Worm (Caenorhabditis elegans) whole organism, early embryonic: Measurements from ENCODE around the gene egl-45.

Source experiments
- B0310.2 ChIP-seq: sonication (generic microtip); optimal IDR thresholded peaks from 2 replicates; lab custom pipeline; 2016; ENCODE audit warnings: mild to moderate bottlenecking, missing genetic modification characterization, missing compliant biosample characterization
- F13C5.2 ChIP-seq: sonication (generic microtip); optimal IDR thresholded peaks from 2 replicates; lab custom pipeline; 2017; ENCODE audit warnings: mild to moderate bottlenecking, missing genetic modification characterization, inconsistent platforms, missing compliant biosample characterization
- aly-1 ChIP-seq: sonication (generic microtip); optimal IDR thresholded peaks from 2 replicates; lab custom pipeline; 2016; ENCODE audit warnings: missing genetic modification characterization, missing compliant biosample characterization
- ama-1 ChIP-seq: fragments of 150-350 bp; optimal IDR thresholded peaks from 2 replicates; lab custom pipeline; 2014
- ceh-13 ChIP-seq: fragments of 200-800 bp; sonication (Bioruptor generic); optimal IDR thresholded peaks from 2 replicates; lab custom pipeline; 2018; ENCODE audit warnings: mild to moderate bottlenecking, missing genetic modification characterization, missing compliant biosample characterization
- ceh-36 ChIP-seq: sonication (generic microtip); optimal IDR thresholded peaks from 2 replicates; lab custom pipeline; 2016; ENCODE audit warnings: missing genetic modification characterization, inconsistent platforms, missing compliant biosample characterization
- ets-7 ChIP-seq: sonication (generic microtip); optimal IDR thresholded peaks from 2 replicates; lab custom pipeline; 2016; ENCODE audit warnings: missing genotype, missing genetic modification characterization, missing compliant biosample characterization
- flt-1 ChIP-seq: fragments of 200-800 bp; sonication (Bioruptor generic); IDR thresholded peaks from 2 replicates; pipeline ENCODE4 v1.3.6; 2022; ENCODE audit warnings: missing genetic modification characterization, missing compliant biosample characterization
- hmbx-1 ChIP-seq: sonication (generic microtip); optimal IDR thresholded peaks from 2 replicates; lab custom pipeline; 2016; ENCODE audit warnings: mild to moderate bottlenecking, missing genetic modification characterization, missing compliant biosample characterization
- hmg-4 ChIP-seq: fragments of 200-800 bp; sonication (Bioruptor generic); optimal IDR thresholded peaks from 2 replicates; lab custom pipeline; 2018; ENCODE audit warnings: mild to moderate bottlenecking, missing genetic modification characterization, missing compliant biosample characterization
- hnd-1 ChIP-seq: sonication (generic microtip); optimal IDR thresholded peaks from 2 replicates; lab custom pipeline; 2016; ENCODE audit warnings: missing genetic modification characterization, missing compliant biosample characterization
- pes-1 ChIP-seq: fragments of 200-800 bp; sonication (Bioruptor generic); IDR thresholded peaks from 2 replicates; pipeline ENCODE4 v1.3.6; 2022; ENCODE audit warnings: missing genetic modification reagents, missing genetic modification characterization, missing compliant biosample characterization
- scrt-1 ChIP-seq: fragments of 200-800 bp; sonication (Bioruptor generic); IDR thresholded peaks from 2 replicates; pipeline ENCODE4 v1.3.6; 2022; ENCODE audit warnings: missing genetic modification characterization, missing compliant biosample characterization
- sea-1 ChIP-seq: fragments of 200-800 bp; sonication (Bioruptor generic); conservative IDR thresholded peaks from 2 replicates; pipeline ENCODE4 v1.3.6; 2022; ENCODE audit warnings: missing genetic modification characterization, missing compliant biosample characterization
- tbx-11 ChIP-seq: fragments of 200-800 bp; sonication (Bioruptor generic); IDR thresholded peaks from 2 replicates; pipeline ENCODE4 v1.3.6; 2022; ENCODE audit warnings: missing genetic modification characterization, missing compliant biosample characterization
- tbx-37 ChIP-seq: fragments of 200-800 bp; sonication (Bioruptor generic); conservative IDR thresholded peaks from 2 replicates; pipeline ENCODE4 v1.3.6; 2022; ENCODE audit warnings: missing genetic modification reagents, missing genetic modification characterization, missing compliant biosample characterization
- tra-4 ChIP-seq: sonication (generic microtip); optimal IDR thresholded peaks from 2 replicates; lab custom pipeline; 2017; ENCODE audit warnings: missing genetic modification characterization, missing compliant biosample characterization

egl-45 gene

ce11 chrIII:7828576-7829461 lies at the start of gene egl-45, which contains the start of gene kcmf-1:
Gene egl-45 (minus strand): TSS chrIII:7828626.
Gene kcmf-1 (plus strand): TSS chrIII:7829411.
- TF ChIP-seq sea-1 (GFP tag; lab: Robert Waterston, UW) (no peak), tbx-11 (no peak), flt-1 (GFP tag; lab: Robert Waterston, UW) (no peak), scrt-1 (GFP tag; lab: Robert Waterston, UW) (no peak), B0310.2 (tag; lab: Kevin White, UChicago) (no peak), ceh-36 (no peak), tbx-37 (no peak), aly-1 (tag; lab: Kevin White, UChicago) (no peak)

DNA sequence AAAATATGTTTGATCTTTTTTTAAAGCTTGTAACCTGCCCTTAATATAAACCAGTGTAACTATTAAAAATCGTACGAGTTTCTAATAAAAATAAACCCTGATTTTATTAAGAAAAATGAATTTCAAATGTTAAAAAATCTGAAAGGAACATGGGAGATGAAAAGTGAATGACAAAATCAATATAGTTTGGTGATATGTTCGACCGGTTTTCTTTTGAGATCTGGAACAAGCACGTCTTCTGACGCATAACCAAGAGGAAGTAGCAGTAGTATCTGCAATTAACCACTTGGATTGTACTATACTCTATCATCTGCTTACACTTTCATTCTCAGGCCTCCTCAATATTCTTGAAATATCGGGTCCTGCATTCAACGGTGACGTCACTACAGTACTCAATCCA lies 48.7 kb upstream of the egl-45 start:
- no peak for TF ChIP-seq sea-1 (GFP tag; lab: Robert Waterston, UW)
- TF ChIP-seq ceh-13 = no peak
- no peak for TF ChIP-seq ceh-36
- no peak for TF ChIP-seq B0310.2 (tag; lab: Kevin White, UChicago)
- no peak for TF ChIP-seq flt-1 (GFP tag; lab: Robert Waterston, UW)
- no peak for TF ChIP-seq ama-1 (lab: Kevin White, UChicago)
- TF ChIP-seq tra-4 = no peak
- TF ChIP-seq hnd-1 (tag; lab: Kevin White, UChicago) = no peak
- TF ChIP-seq F13C5.2 (tag; lab: Kevin White, UChicago) = no peak

DNA sequence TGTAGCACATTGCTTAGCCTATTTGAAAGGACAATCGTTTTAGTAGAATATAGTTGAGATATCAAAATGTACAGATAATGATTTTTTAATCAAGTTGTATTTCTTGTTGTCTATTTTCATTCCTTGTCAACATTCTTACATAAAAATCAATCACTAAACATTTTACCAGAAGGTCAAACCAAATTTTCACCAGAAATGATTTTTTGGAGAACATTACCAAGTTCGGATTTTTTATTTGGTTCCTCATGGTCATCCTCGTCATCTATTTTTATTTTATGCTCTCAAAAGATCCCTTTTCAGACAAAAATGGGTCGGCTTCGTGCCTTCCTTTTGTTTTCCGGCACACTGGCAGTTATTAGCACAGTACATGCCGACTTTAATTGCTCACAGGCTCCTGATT lies 45.1 kb upstream of the egl-45 start, which contains the start of gene tyr-1:
Gene tyr-1, plus strand, starts transcription at position 301 of the 400 bp plus-strand sequence.
- no peak for TF ChIP-seq aly-1 (tag; lab: Kevin White, UChicago)
- TF ChIP-seq sea-1 (GFP tag; lab: Robert Waterston, UW) = no peak
- TF ChIP-seq ets-7 = no peak
- no peak for TF ChIP-seq flt-1 (GFP tag; lab: Robert Waterston, UW)
- TF ChIP-seq tra-4 = no peak
- no peak for TF ChIP-seq hmbx-1 (tag; lab: Kevin White, UChicago)
- no peak for TF ChIP-seq B0310.2 (tag; lab: Kevin White, UChicago)
- TF ChIP-seq ama-1 (lab: Kevin White, UChicago) = no peak
- no peak for TF ChIP-seq tbx-11
- TF ChIP-seq F13C5.2 (tag; lab: Kevin White, UChicago) = no peak
- no peak for TF ChIP-seq ceh-36

DNA sequence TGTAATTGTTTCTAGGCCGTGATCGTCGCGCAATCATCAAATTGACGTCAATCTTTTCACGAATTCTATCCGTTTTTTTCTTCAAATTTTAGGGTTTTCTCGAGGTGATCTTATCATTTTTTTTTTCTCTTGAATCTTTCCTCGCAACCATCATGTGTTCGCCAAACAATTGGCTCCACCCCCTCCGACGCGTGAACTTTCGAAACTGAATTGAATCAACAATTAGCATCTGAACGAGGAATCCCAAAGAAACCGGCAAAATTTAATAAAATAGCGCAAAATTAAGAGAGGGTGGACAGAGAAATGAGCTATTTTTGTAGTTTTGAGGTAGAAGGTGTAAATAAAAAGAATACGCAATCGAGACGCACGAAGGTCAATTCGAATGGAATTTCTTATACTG lies 44.4 kb upstream of the egl-45 start:
- no peak for TF ChIP-seq ceh-13
- TF ChIP-seq ets-7 = no peak
- no peak for TF ChIP-seq hmg-4 (GFP tag; lab: Kevin White, UChicago)
- no peak for TF ChIP-seq tra-4
- no peak for TF ChIP-seq hmbx-1 (tag; lab: Kevin White, UChicago)
- TF ChIP-seq tbx-11 = no peak
- no peak for TF ChIP-seq F13C5.2 (tag; lab: Kevin White, UChicago)
- TF ChIP-seq aly-1 (tag; lab: Kevin White, UChicago) = no peak
- TF ChIP-seq ama-1 (lab: Kevin White, UChicago) = no peak
- no peak for TF ChIP-seq flt-1 (GFP tag; lab: Robert Waterston, UW)
- no peak for TF ChIP-seq tbx-37
- TF ChIP-seq scrt-1 (GFP tag; lab: Robert Waterston, UW) = no peak
- no peak for TF ChIP-seq sea-1 (GFP tag; lab: Robert Waterston, UW)
- no peak for TF ChIP-seq pes-1 (GFP tag; lab: Robert Waterston, UW)
- TF ChIP-seq hnd-1 (tag; lab: Kevin White, UChicago) = no peak
- TF ChIP-seq ceh-36 = no peak
- no peak for TF ChIP-seq B0310.2 (tag; lab: Kevin White, UChicago)

DNA sequence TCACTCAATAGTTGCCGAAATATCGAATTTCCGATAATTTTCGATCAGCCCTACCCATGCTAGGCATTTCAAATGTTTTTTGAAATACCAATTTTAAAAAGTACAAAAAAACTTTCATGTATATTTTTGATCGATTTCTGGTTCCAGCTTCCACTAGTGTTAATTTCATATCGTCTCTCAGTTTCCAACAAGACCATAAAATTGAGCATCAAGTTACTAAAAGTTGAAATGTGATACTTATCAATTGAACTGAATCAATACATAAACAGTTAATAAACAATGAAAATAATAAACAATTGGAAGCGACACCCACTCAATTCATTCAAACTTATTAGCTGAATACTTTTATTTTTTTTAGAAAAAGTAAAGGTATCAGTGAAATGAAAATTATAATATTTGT lies 37.8 kb upstream of the egl-45 start, which contains the start of gene cup-4:
Gene cup-4, plus strand, starts transcription at position 301 of the 400 bp plus-strand sequence.
- TF ChIP-seq sea-1 (GFP tag; lab: Robert Waterston, UW) (no peak), ets-7 (no peak), hnd-1 (tag; lab: Kevin White, UChicago) (no peak), pes-1 (GFP tag; lab: Robert Waterston, UW) (no peak), ama-1 (lab: Kevin White, UChicago) (no peak), aly-1 (tag; lab: Kevin White, UChicago) (no peak), scrt-1 (GFP tag; lab: Robert Waterston, UW) (no peak), B0310.2 (tag; lab: Kevin White, UChicago) (no peak)

DNA sequence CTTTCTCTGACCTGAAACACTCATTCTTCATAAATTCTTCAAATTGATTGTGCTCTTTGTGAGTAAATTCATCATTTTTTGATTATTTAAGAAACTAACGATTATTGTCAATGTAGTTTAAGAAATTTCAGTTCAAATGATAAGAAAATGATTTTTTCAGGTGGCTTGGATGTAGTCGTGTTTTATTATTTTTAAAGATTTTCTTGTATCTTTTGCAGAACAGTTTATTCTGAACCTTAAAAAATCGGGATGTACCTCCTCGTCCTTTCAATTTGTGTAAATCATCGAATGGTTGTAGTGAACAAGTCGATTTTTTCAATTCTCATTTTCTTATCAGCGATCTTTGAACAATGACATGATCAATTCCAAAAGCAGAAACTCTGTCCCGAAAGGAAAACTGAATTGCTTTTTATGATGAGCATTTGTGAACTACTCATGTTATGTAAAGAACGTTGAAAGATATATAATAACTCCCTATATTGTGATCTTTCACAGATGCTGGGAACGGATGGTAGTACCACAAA lies 36.9 kb upstream of the egl-45 start, which contains the start of gene slc-17.3:
Gene slc-17.3, minus strand, starts transcription at position 51 of the 524 bp plus-strand sequence.
- TF ChIP-seq aly-1 (tag; lab: Kevin White, UChicago) (no peak), B0310.2 (tag; lab: Kevin White, UChicago) (no peak), flt-1 (GFP tag; lab: Robert Waterston, UW) (no peak), F13C5.2 (tag; lab: Kevin White, UChicago) (no peak), ama-1 (lab: Kevin White, UChicago) (no peak), hnd-1 (tag; lab: Kevin White, UChicago) (no peak), tra-4 (no peak), ceh-13 (no peak), ceh-36 (no peak), scrt-1 (GFP tag; lab: Robert Waterston, UW) (no peak), hmg-4 (GFP tag; lab: Kevin White, UChicago) (no peak), sea-1 (GFP tag; lab: Robert Waterston, UW) (no peak), tbx-37 (no peak)

- TF ChIP-seq tbx-37 = no peak
- no peak for TF ChIP-seq tbx-11
- TF ChIP-seq ets-7 = no peak
- TF ChIP-seq scrt-1 (GFP tag; lab: Robert Waterston, UW) = no peak
- TF ChIP-seq aly-1 (tag; lab: Kevin White, UChicago) = no peak
Observed at ce11 chrIII:7861535-7862120, 33.2 kb upstream of the egl-45 start, which contains the start of gene snr-5. Gene snr-5 (plus strand): TSS chrIII:7862070.
